Fruit fly (Drosophila melanogaster): ENCODE data around the gene CG17568.

- TF ChIP-seq nmo (GFP tag; optimal IDR thresholded peaks at IDR 0.05) (no peak), wek (GFP tag; optimal IDR thresholded peaks at IDR 0.05) (peak; percentile 42)
Measured at dm6 chr2L:19158005-19158666, 23.4 kb downstream of the CG17568 start.
